Worm (Caenorhabditis elegans) whole organism, mixed stage, embryonic: ENCODE results near the gene ZK673.2.

ENCODE experiments used
- ceh-83 ChIP-seq: fragments of 200-800 bp; sonication (Bioruptor generic); optimal IDR thresholded peaks from 2 replicates; lab custom pipeline; 2018; ENCODE audit warnings: mild to moderate bottlenecking, missing genetic modification characterization, missing compliant biosample characterization
- elt-1 ChIP-seq: sonication (generic microtip); optimal IDR thresholded peaks from 2 replicates; lab custom pipeline; 2017; ENCODE audit warnings: missing genetic modification characterization, mild to moderate bottlenecking, missing compliant biosample characterization, antibody characterized with exemption, moderate library complexity, borderline replicate concordance; ENCODE audit not compliant: insufficient read depth
- elt-3 ChIP-seq: fragments of 150-350 bp; optimal IDR thresholded peaks from 2 replicates; lab custom pipeline; 2014; ENCODE audit warnings: missing biosample characterization, missing genetic modification characterization
- nhr-12 ChIP-seq: fragments of 150-350 bp; optimal IDR thresholded peaks from 2 replicates; lab custom pipeline; 2014; ENCODE audit warnings: missing biosample characterization, missing genetic modification characterization
- nhr-237 ChIP-seq: fragments of 150-350 bp; optimal IDR thresholded peaks from 2 replicates; lab custom pipeline; 2014; ENCODE audit warnings: missing biosample characterization, missing genetic modification characterization
- pha-4 ChIP-seq: fragments of 150-350 bp; optimal IDR thresholded peaks from 2 replicates; lab custom pipeline; 2018; ENCODE audit warnings: missing biosample characterization, missing genetic modification reagents, missing genetic modification characterization
- snpc-4 ChIP-seq: fragments of 150-350 bp; optimal IDR thresholded peaks from 2 replicates; lab custom pipeline; 2014; ENCODE audit warnings: missing biosample characterization, missing genetic modification characterization
- tbx-8 ChIP-seq: fragments of 200-800 bp; sonication (Bioruptor generic); optimal IDR thresholded peaks from 2 replicates; lab custom pipeline; 2018; ENCODE audit warnings: mild to moderate bottlenecking, missing genetic modification characterization, moderate library complexity, missing compliant biosample characterization
- unc-39 ChIP-seq: fragments of 150-350 bp; optimal IDR thresholded peaks from 2 replicates; lab custom pipeline; 2014; ENCODE audit warnings: missing biosample characterization, missing genetic modification characterization
- unc-62 ChIP-seq: fragments of 150-350 bp; optimal IDR thresholded peaks from 2 replicates; lab custom pipeline; 2014; ENCODE audit warnings: missing biosample characterization, missing genetic modification reagents, missing genetic modification characterization
- ztf-11 ChIP-seq: fragments of 150-350 bp; optimal IDR thresholded peaks from 2 replicates; lab custom pipeline; 2014; ENCODE audit warnings: missing biosample characterization, missing genetic modification characterization

- TF ChIP-seq pha-4 (tag; lab: Kevin White, UChicago): no peak
- TF ChIP-seq ztf-11 (tag; lab: Kevin White, UChicago): no peak
- TF ChIP-seq ceh-83: no peak
- no peak for TF ChIP-seq elt-1
- no peak for TF ChIP-seq unc-62 (GFP tag; lab: Kevin White, UChicago)
- no peak for TF ChIP-seq snpc-4
- no peak for TF ChIP-seq nhr-237 (tag; lab: Kevin White, UChicago)
- TF ChIP-seq tbx-8 (GFP tag; lab: Kevin White, UChicago): no peak
- TF ChIP-seq elt-3 (tag; lab: Kevin White, UChicago): no peak
- no peak for TF ChIP-seq unc-39
- no peak for TF ChIP-seq nhr-12
Observed at ce11 chrII:10461207-10461606, 13.1 kb downstream of the ZK673.2 start, which contains the start of gene ZK673.5.
